Worm (Caenorhabditis elegans) whole organism, L2 larva: ENCODE data around the gene F10E9.5.

Experiments
- C34F6.9 ChIP-seq: fragments of 150-350 bp; optimal IDR thresholded peaks from 2 replicates; lab custom pipeline; 2014; ENCODE audit warnings: missing biosample characterization, missing genetic modification characterization
- F13H6.1 ChIP-seq: sonication (generic microtip); optimal IDR thresholded peaks from 2 replicates; lab custom pipeline; 2016; ENCODE audit warnings: missing genetic modification characterization, missing compliant biosample characterization
- R02D3.7 ChIP-seq: fragments of 150-350 bp; optimal IDR thresholded peaks from 2 replicates; lab custom pipeline; 2014; ENCODE audit warnings: missing biosample characterization, missing genetic modification characterization
- Y55F3AM.14 ChIP-seq: fragments of 200-800 bp; sonication (Bioruptor generic); optimal IDR thresholded peaks from 2 replicates; lab custom pipeline; 2018; ENCODE audit warnings: mild to moderate bottlenecking, missing genetic modification characterization, missing compliant biosample characterization
- ZK546.5 ChIP-seq: sonication (generic microtip); optimal IDR thresholded peaks from 2 replicates; lab custom pipeline; 2017; ENCODE audit warnings: missing biosample characterization, missing genetic modification characterization
- alr-1 ChIP-seq: fragments of 150-350 bp; optimal IDR thresholded peaks from 2 replicates; lab custom pipeline; 2014; ENCODE audit warnings: missing biosample characterization, missing genetic modification characterization
- aly-2 ChIP-seq: fragments of 150-350 bp; optimal IDR thresholded peaks from 2 replicates; lab custom pipeline; 2014; ENCODE audit warnings: missing biosample characterization, missing genetic modification characterization
- ama-1 ChIP-seq: fragments of 150-350 bp; optimal IDR thresholded peaks from 2 replicates; lab custom pipeline; 2018; ENCODE audit warnings: inconsistent platforms
- blmp-1 ChIP-seq: sonication (generic microtip); optimal IDR thresholded peaks from 2 replicates; lab custom pipeline; 2017; ENCODE audit warnings: missing genetic modification characterization, mild to moderate bottlenecking, missing compliant biosample characterization, antibody characterized with exemption, moderate library complexity; ENCODE audit not compliant: insufficient read depth
- ceh-16 ChIP-seq: fragments of 150-350 bp; optimal IDR thresholded peaks from 2 replicates; lab custom pipeline; 2014; ENCODE audit warnings: missing biosample characterization, missing genetic modification characterization
- ceh-82 ChIP-seq: fragments of 150-350 bp; optimal IDR thresholded peaks from 2 replicates; lab custom pipeline; 2014; ENCODE audit warnings: missing biosample characterization, missing genetic modification characterization
- crh-2 ChIP-seq: sonication (generic microtip); optimal IDR thresholded peaks from 2 replicates; lab custom pipeline; 2017; ENCODE audit warnings: missing biosample characterization, missing genetic modification characterization
- dmd-4 ChIP-seq: sonication (generic microtip); optimal IDR thresholded peaks from 2 replicates; lab custom pipeline; 2017; ENCODE audit warnings: missing biosample characterization, missing genetic modification characterization
- egl-27 ChIP-seq: sonication (generic microtip); optimal IDR thresholded peaks from 3 replicates; lab custom pipeline; 2017; ENCODE audit warnings: missing biosample characterization, missing genetic modification reagents, missing genetic modification characterization
- elt-1 ChIP-seq: fragments of 150-350 bp; optimal IDR thresholded peaks from 2 replicates; lab custom pipeline; 2014; ENCODE audit warnings: missing biosample characterization, missing genetic modification characterization
- elt-3 ChIP-seq: sonication (generic microtip); optimal IDR thresholded peaks from 2 replicates; lab custom pipeline; 2017; ENCODE audit warnings: missing biosample characterization, missing genetic modification characterization
- fos-1 ChIP-seq: fragments of 150-350 bp; optimal IDR thresholded peaks from 2 replicates; lab custom pipeline; 2014; ENCODE audit warnings: missing biosample characterization, missing genetic modification characterization
- gmeb-1 ChIP-seq: fragments of 150-350 bp; optimal IDR thresholded peaks from 2 replicates; lab custom pipeline; 2014; ENCODE audit warnings: missing biosample characterization, missing genetic modification characterization
- lin-11 ChIP-seq: fragments of 150-350 bp; sonication (generic microtip); optimal IDR thresholded peaks from 2 replicates; lab custom pipeline; 2014; ENCODE audit warnings: missing biosample characterization, missing genetic modification characterization, inconsistent platforms, mixed read lengths
- lin-13 ChIP-seq: fragments of 150-350 bp; optimal IDR thresholded peaks from 2 replicates; lab custom pipeline; 2014; ENCODE audit warnings: missing biosample characterization, missing genetic modification reagents, missing genetic modification characterization
- lin-39 ChIP-seq: fragments of 150-350 bp; optimal IDR thresholded peaks from 2 replicates; lab custom pipeline; 2014; ENCODE audit warnings: missing biosample characterization, missing genetic modification reagents, missing genetic modification characterization
- lsy-2 ChIP-seq, 2 experiments: fragments of 150-350 bp in 1 of 2; sonication (generic microtip) in 1 of 2; optimal IDR thresholded peaks; 2 replicates each; lab custom pipeline; 2014 to 2017; ENCODE audit warnings: missing biosample characterization in 2 of 2, missing genetic modification characterization in 2 of 2
- mab-5 ChIP-seq: fragments of 150-350 bp; optimal IDR thresholded peaks from 2 replicates; lab custom pipeline; 2014; ENCODE audit warnings: missing biosample characterization, missing genetic modification characterization
- mbf-1 ChIP-seq: sonication (generic microtip); optimal IDR thresholded peaks from 2 replicates; lab custom pipeline; 2017; ENCODE audit warnings: missing biosample characterization, missing genetic modification characterization
- mdl-1 ChIP-seq, 2 experiments: fragments of 150-350 bp in 1 of 2; sonication (generic microtip) in 1 of 2; optimal IDR thresholded peaks; 2 replicates each; lab custom pipeline; 2017; ENCODE audit warnings: missing biosample characterization in 2 of 2, missing genetic modification characterization in 2 of 2
- nhr-10 ChIP-seq: sonication (generic microtip); optimal IDR thresholded peaks from 2 replicates; lab custom pipeline; 2017; ENCODE audit warnings: missing biosample characterization, missing genetic modification characterization
- nhr-11 ChIP-seq: fragments of 150-350 bp; optimal IDR thresholded peaks from 2 replicates; lab custom pipeline; 2014; ENCODE audit warnings: missing biosample characterization, missing genetic modification characterization
- nhr-12 ChIP-seq: fragments of 150-350 bp; optimal IDR thresholded peaks from 2 replicates; lab custom pipeline; 2014; ENCODE audit warnings: missing biosample characterization, missing genetic modification characterization
- nhr-129 ChIP-seq: fragments of 150-350 bp; optimal IDR thresholded peaks from 2 replicates; lab custom pipeline; 2014; ENCODE audit warnings: missing biosample characterization, missing genetic modification characterization
- nhr-21 ChIP-seq: fragments of 150-350 bp; optimal IDR thresholded peaks from 2 replicates; lab custom pipeline; 2014; ENCODE audit warnings: missing biosample characterization, missing genetic modification characterization
- nhr-23 ChIP-seq: fragments of 150-350 bp; optimal IDR thresholded peaks from 2 replicates; lab custom pipeline; 2014; ENCODE audit warnings: missing biosample characterization, missing genetic modification reagents, missing genetic modification characterization
- nhr-237 ChIP-seq: fragments of 150-350 bp; optimal IDR thresholded peaks from 2 replicates; lab custom pipeline; 2014; ENCODE audit warnings: missing biosample characterization, missing genetic modification characterization
- nhr-25 ChIP-seq: fragments of 150-350 bp; sonication (generic microtip); optimal IDR thresholded peaks from 3 replicates; lab custom pipeline; 2014; ENCODE audit warnings: missing biosample characterization, missing genetic modification characterization
- nhr-6 ChIP-seq: fragments of 150-350 bp; optimal IDR thresholded peaks from 2 replicates; lab custom pipeline; 2014; ENCODE audit warnings: missing biosample characterization, missing genetic modification characterization
- nhr-77 ChIP-seq: fragments of 150-350 bp; optimal IDR thresholded peaks from 2 replicates; lab custom pipeline; 2014; ENCODE audit warnings: missing biosample characterization, missing genetic modification characterization
- peb-1 ChIP-seq: fragments of 150-350 bp; optimal IDR thresholded peaks from 2 replicates; lab custom pipeline; 2014; ENCODE audit warnings: missing biosample characterization, missing genetic modification characterization
- sem-4 ChIP-seq: fragments of 150-350 bp; optimal IDR thresholded peaks from 2 replicates; lab custom pipeline; 2014; ENCODE audit warnings: missing biosample characterization, missing genetic modification reagents, missing genetic modification characterization
- skn-1 ChIP-seq: sonication (generic microtip); optimal IDR thresholded peaks from 2 replicates; lab custom pipeline; 2017; ENCODE audit warnings: missing biosample characterization, missing genetic modification characterization
- sma-3 ChIP-seq: sonication (generic microtip); optimal IDR thresholded peaks from 2 replicates; lab custom pipeline; 2016; ENCODE audit warnings: missing genetic modification reagents, missing genetic modification characterization, missing compliant biosample characterization
- sma-9 ChIP-seq, 2 experiments: fragments of 150-350 bp in 1 of 2; sonication (generic microtip) in 1 of 2; optimal IDR thresholded peaks; 2 replicates each; lab custom pipeline; 2014 to 2016; ENCODE audit warnings: missing genetic modification characterization in 2 of 2, mild to moderate bottlenecking in 1 of 2, missing biosample characterization in 1 of 2, missing compliant biosample characterization in 1 of 2, missing genetic modification reagents in 1 of 2, moderate library complexity in 1 of 2
- snpc-4 ChIP-seq: fragments of 150-350 bp; optimal IDR thresholded peaks from 2 replicates; lab custom pipeline; 2014; ENCODE audit warnings: missing biosample characterization, missing genetic modification characterization
- unc-39 ChIP-seq: fragments of 150-350 bp; optimal IDR thresholded peaks from 2 replicates; lab custom pipeline; 2014; ENCODE audit warnings: missing biosample characterization, missing genetic modification characterization
- unc-55 ChIP-seq: fragments of 150-350 bp; sonication (generic microtip); optimal IDR thresholded peaks from 3 replicates; lab custom pipeline; 2014; ENCODE audit warnings: missing biosample characterization, missing genetic modification reagents, missing genetic modification characterization
- unc-62 ChIP-seq: fragments of 150-350 bp; optimal IDR thresholded peaks from 2 replicates; lab custom pipeline; 2014; ENCODE audit warnings: missing biosample characterization, missing genetic modification reagents, missing genetic modification characterization
- zag-1 ChIP-seq: fragments of 150-350 bp; optimal IDR thresholded peaks from 2 replicates; lab custom pipeline; 2014; ENCODE audit warnings: missing biosample characterization, missing genetic modification characterization
- ztf-1 ChIP-seq: fragments of 200-800 bp; sonication (Bioruptor generic); conservative IDR thresholded peaks from 2 replicates; pipeline ENCODE4 v1.3.6; 2022; ENCODE audit warnings: missing genetic modification characterization, missing compliant biosample characterization
- ztf-11 ChIP-seq: sonication (generic microtip); optimal IDR thresholded peaks from 2 replicates; lab custom pipeline; 2017; ENCODE audit warnings: missing biosample characterization, missing genetic modification characterization
- ztf-4 ChIP-seq: fragments of 150-350 bp; optimal IDR thresholded peaks from 2 replicates; lab custom pipeline; 2014; ENCODE audit warnings: missing biosample characterization, missing genetic modification characterization

F10E9.5 gene

DNA sequence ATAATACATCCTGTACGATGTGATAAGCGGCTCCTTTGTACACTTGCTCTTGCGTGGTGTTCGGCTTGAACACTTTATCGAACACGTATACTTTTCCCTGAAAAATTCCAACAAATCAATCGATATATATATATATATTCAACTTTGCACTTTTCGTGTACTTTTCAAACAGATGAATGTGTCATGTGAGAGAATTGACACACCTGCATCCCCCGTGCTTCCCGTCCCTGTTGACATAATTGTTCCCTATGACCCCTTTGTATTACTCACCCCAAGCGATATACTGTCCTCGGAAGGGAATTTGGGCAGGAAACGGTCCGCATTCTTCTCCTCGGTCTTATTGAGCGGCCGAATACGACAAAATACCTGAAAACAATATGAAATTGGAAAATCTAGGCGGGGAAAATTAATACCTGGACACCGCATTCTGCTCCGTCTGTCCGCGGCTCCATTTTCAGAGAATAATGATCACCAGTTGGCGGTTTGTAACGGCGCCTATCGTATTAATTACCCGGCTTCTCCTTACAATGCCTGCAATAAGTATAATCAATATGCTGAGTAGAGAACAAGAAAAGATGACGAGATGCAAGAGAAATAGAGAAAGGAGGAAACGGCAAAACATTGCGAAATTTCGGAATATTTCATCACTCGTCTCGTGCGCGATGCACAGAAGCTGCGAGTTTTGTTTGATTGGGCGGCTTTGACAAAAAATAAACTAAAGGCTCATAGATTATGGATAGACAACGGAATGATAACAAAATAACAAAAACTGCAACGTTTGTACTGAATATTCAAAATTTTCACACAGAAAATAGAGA is 47.5 kb downstream of the F10E9.5 start, which contains the start of gene unc-116:
TSS of gene unc-116 (minus strand) at position 531 of the 818 bp plus-strand sequence.
- no peak for TF ChIP-seq alr-1
- TF ChIP-seq sma-9 (GFP tag; optimal IDR thresholded peaks at IDR 0.05; lab: Kevin White, UChicago): peak; percentile 67
- TF ChIP-seq sma-9 (tag; optimal IDR thresholded peaks at IDR 0.05; lab: Kevin White, UChicago): no peak
- no peak for TF ChIP-seq unc-39 (tag; lab: Kevin White, UChicago)
- TF ChIP-seq egl-27 (tag; lab: Kevin White, UChicago): no peak
- TF ChIP-seq crh-2 (tag; lab: Kevin White, UChicago): peak; percentile 51
- no peak for TF ChIP-seq dmd-4 (tag; lab: Kevin White, UChicago)
- no peak for TF ChIP-seq sma-3 (GFP tag; lab: Kevin White, UChicago)
- no peak for TF ChIP-seq ceh-82 (tag; lab: Kevin White, UChicago)
- no peak for TF ChIP-seq R02D3.7
- TF ChIP-seq nhr-77 (tag; lab: Kevin White, UChicago): no peak
- TF ChIP-seq C34F6.9 (tag; lab: Kevin White, UChicago): peak; percentile 78
- TF ChIP-seq mdl-1 (tag; optimal IDR thresholded peaks at IDR 0.05; lab: Kevin White, UChicago): peak; percentile 16 to 70
- peak; percentile 91 for TF ChIP-seq nhr-129
- TF ChIP-seq nhr-237 (tag; lab: Kevin White, UChicago): no peak
- no peak for TF ChIP-seq ztf-1
- no peak for TF ChIP-seq unc-62 (GFP tag; lab: Kevin White, UChicago)
- TF ChIP-seq nhr-11: no peak
- TF ChIP-seq nhr-21 (tag; lab: Kevin White, UChicago): no peak
- peak; percentile 51 for TF ChIP-seq lin-13
- no peak for TF ChIP-seq nhr-12 (tag; lab: Kevin White, UChicago)
- TF ChIP-seq peb-1 (tag; lab: Kevin White, UChicago): no peak
- TF ChIP-seq lsy-2 (tag; optimal IDR thresholded peaks at IDR 0.05; lab: Kevin White, UChicago): peak; percentile 46 to 71
- no peak for TF ChIP-seq ceh-16
- TF ChIP-seq elt-3: no peak
- TF ChIP-seq zag-1: peak; percentile 54
- TF ChIP-seq fos-1 (tag; lab: Kevin White, UChicago): no peak
- no peak for TF ChIP-seq gmeb-1
- TF ChIP-seq blmp-1 (tag; lab: Kevin White, UChicago): no peak
- TF ChIP-seq lin-11 (tag; lab: Kevin White, UChicago): no peak
- no peak for TF ChIP-seq mbf-1
- TF ChIP-seq skn-1 (tag; lab: Kevin White, UChicago): no peak
- peak; percentile 55 for TF ChIP-seq ztf-4
- TF ChIP-seq unc-55 (GFP tag; lab: Kevin White, UChicago): peak; percentile 92
- no peak for TF ChIP-seq lin-39 (tag; lab: Kevin White, UChicago)
- no peak for TF ChIP-seq nhr-6
- TF ChIP-seq snpc-4: peak; percentile 27
- TF ChIP-seq F13H6.1 (tag; lab: Kevin White, UChicago): no peak
- no peak for TF ChIP-seq ZK546.5
- TF ChIP-seq elt-1 (tag; lab: Kevin White, UChicago): no peak
- TF ChIP-seq aly-2 (tag; lab: Kevin White, UChicago): no peak
- no peak for TF ChIP-seq mab-5 (tag; lab: Kevin White, UChicago)
- no peak for TF ChIP-seq nhr-10 (tag; lab: Kevin White, UChicago)
- no peak for TF ChIP-seq ztf-11 (tag; lab: Kevin White, UChicago)
- no peak for TF ChIP-seq ama-1 (lab: Kevin White, UChicago)
- peak; percentile 1 for TF ChIP-seq sem-4 (tag; lab: Kevin White, UChicago)
- no peak for TF ChIP-seq Y55F3AM.14 (GFP tag; lab: Kevin White, UChicago)
- TF ChIP-seq nhr-23: no peak
- peak; percentile 2 for TF ChIP-seq nhr-25 (tag; lab: Kevin White, UChicago)
